Worm (Caenorhabditis elegans) whole organism, early embryonic: ENCODE results near the gene C44C10.11.

Source experiments
- F13C5.2 ChIP-seq: sonication (generic microtip); optimal IDR thresholded peaks from 2 replicates; lab custom pipeline; 2017; ENCODE audit warnings: mild to moderate bottlenecking, missing genetic modification characterization, inconsistent platforms, missing compliant biosample characterization
- ama-1 ChIP-seq: fragments of 150-350 bp; optimal IDR thresholded peaks from 2 replicates; lab custom pipeline; 2014
- ceh-13 ChIP-seq: fragments of 200-800 bp; sonication (Bioruptor generic); optimal IDR thresholded peaks from 2 replicates; lab custom pipeline; 2018; ENCODE audit warnings: mild to moderate bottlenecking, missing genetic modification characterization, missing compliant biosample characterization
- ets-7 ChIP-seq: sonication (generic microtip); optimal IDR thresholded peaks from 2 replicates; lab custom pipeline; 2016; ENCODE audit warnings: missing genotype, missing genetic modification characterization, missing compliant biosample characterization
- hmbx-1 ChIP-seq: sonication (generic microtip); optimal IDR thresholded peaks from 2 replicates; lab custom pipeline; 2016; ENCODE audit warnings: mild to moderate bottlenecking, missing genetic modification characterization, missing compliant biosample characterization
- pes-1 ChIP-seq: fragments of 200-800 bp; sonication (Bioruptor generic); IDR thresholded peaks from 2 replicates; pipeline ENCODE4 v1.3.6; 2022; ENCODE audit warnings: missing genetic modification reagents, missing genetic modification characterization, missing compliant biosample characterization
- scrt-1 ChIP-seq: fragments of 200-800 bp; sonication (Bioruptor generic); IDR thresholded peaks from 2 replicates; pipeline ENCODE4 v1.3.6; 2022; ENCODE audit warnings: missing genetic modification characterization, missing compliant biosample characterization
- sea-1 ChIP-seq: fragments of 200-800 bp; sonication (Bioruptor generic); conservative IDR thresholded peaks from 2 replicates; pipeline ENCODE4 v1.3.6; 2022; ENCODE audit warnings: missing genetic modification characterization, missing compliant biosample characterization

DNA sequence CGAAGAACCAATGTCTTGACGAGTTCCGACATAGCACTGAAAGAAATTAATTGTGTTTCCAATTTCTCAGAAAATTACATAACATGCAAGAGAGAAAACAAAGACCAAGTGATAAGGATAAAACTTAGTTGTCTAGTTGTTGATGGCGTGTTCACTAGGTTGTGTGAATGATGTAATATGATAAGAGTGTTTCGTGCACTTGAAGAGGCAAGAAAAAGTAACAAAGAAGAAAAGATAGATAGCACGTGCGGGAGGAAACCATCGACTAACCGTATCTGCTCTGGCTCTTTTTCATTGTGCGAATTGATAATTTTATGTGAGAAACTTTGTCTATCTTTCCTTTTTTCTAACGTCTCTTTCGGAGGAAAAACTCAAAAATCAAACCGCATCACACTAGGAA is 48.5 kb downstream of the C44C10.11 start, which contains the start of gene sfxn-1.5:
- no peak for TF ChIP-seq hmbx-1 (tag; lab: Kevin White, UChicago)
- no peak for TF ChIP-seq ama-1
- TF ChIP-seq F13C5.2 (tag; lab: Kevin White, UChicago) = no peak
- no peak for TF ChIP-seq ets-7 (tag; lab: Kevin White, UChicago)
- TF ChIP-seq sea-1 (GFP tag; lab: Robert Waterston, UW) = no peak
- no peak for TF ChIP-seq ceh-13 (GFP tag; lab: Kevin White, UChicago)
- no peak for TF ChIP-seq pes-1 (GFP tag; lab: Robert Waterston, UW)
- no peak for TF ChIP-seq scrt-1
